Fruit fly (Drosophila melanogaster): ENCODE results near the gene fru.

fru gene

dm6 chr3R:18545486-18545885 lies at the start of gene fru:
Gene fru (minus strand): TSS chr3R:18545586.
- TF ChIP-seq Sin3A (optimal IDR thresholded peaks at IDR 0.05): no peak
- no peak for TF ChIP-seq h (optimal IDR thresholded peaks at IDR 0.05)
- TF ChIP-seq Myc (optimal IDR thresholded peaks at IDR 0.05): no peak
- no peak for TF ChIP-seq psq (optimal IDR thresholded peaks at IDR 0.05)
- TF ChIP-seq insv (optimal IDR thresholded peaks at IDR 0.05): no peak
- no peak for TF ChIP-seq ttk (optimal IDR thresholded peaks at IDR 0.05)

dm6 chr3R:18590754-18591153 lies 45.4 kb upstream of the fru start, which contains the start of gene qin:
Gene qin (plus strand): TSS chr3R:18591027.
- TF ChIP-seq psq (optimal IDR thresholded peaks at IDR 0.05) (no peak), Sin3A (optimal IDR thresholded peaks at IDR 0.05) (no peak), insv (optimal IDR thresholded peaks at IDR 0.05) (no peak), ttk (optimal IDR thresholded peaks at IDR 0.05) (no peak), Myc (optimal IDR thresholded peaks at IDR 0.05) (no peak), h (optimal IDR thresholded peaks at IDR 0.05) (no peak)

dm6 chr3R:18585259-18585858 lies 40.0 kb upstream of the fru start:
- TF ChIP-seq Myc (optimal IDR thresholded peaks at IDR 0.05) (no peak), insv (optimal IDR thresholded peaks at IDR 0.05) (no peak), ttk (optimal IDR thresholded peaks at IDR 0.05) (no peak), psq (optimal IDR thresholded peaks at IDR 0.05) (no peak), Sin3A (optimal IDR thresholded peaks at IDR 0.05) (no peak), h (optimal IDR thresholded peaks at IDR 0.05) (no peak)

dm6 chr3R:18584546-18584935 lies 39.2 kb upstream of the fru start:
- no peak for TF ChIP-seq insv (optimal IDR thresholded peaks at IDR 0.05)
- TF ChIP-seq ttk (optimal IDR thresholded peaks at IDR 0.05): no peak
- TF ChIP-seq h (optimal IDR thresholded peaks at IDR 0.05): no peak
- no peak for TF ChIP-seq psq (optimal IDR thresholded peaks at IDR 0.05)
- no peak for TF ChIP-seq Myc (optimal IDR thresholded peaks at IDR 0.05)
- no peak for TF ChIP-seq Sin3A (optimal IDR thresholded peaks at IDR 0.05)

dm6 chr3R:18583881-18584545 lies 38.6 kb upstream of the fru start:
- no peak for TF ChIP-seq psq (optimal IDR thresholded peaks at IDR 0.05)

- TF ChIP-seq psq (optimal IDR thresholded peaks at IDR 0.05) (no peak), ttk (optimal IDR thresholded peaks at IDR 0.05) (no peak), h (optimal IDR thresholded peaks at IDR 0.05) (no peak)
These were observed 36.9 kb upstream of the fru start for dm6 chr3R:18582236-18582635.

- TF ChIP-seq Myc (optimal IDR thresholded peaks at IDR 0.05): no peak
- TF ChIP-seq psq (optimal IDR thresholded peaks at IDR 0.05): no peak
- no peak for TF ChIP-seq ttk (optimal IDR thresholded peaks at IDR 0.05)
- TF ChIP-seq Sin3A (optimal IDR thresholded peaks at IDR 0.05): no peak
- TF ChIP-seq h (optimal IDR thresholded peaks at IDR 0.05): no peak
- TF ChIP-seq insv (optimal IDR thresholded peaks at IDR 0.05): no peak
These were observed 35.6 kb upstream of the fru start for dm6 chr3R:18580979-18581378.

dm6 chr3R:18577739-18578417 lies 32.5 kb upstream of the fru start:
- TF ChIP-seq psq (optimal IDR thresholded peaks at IDR 0.05) (no peak), h (optimal IDR thresholded peaks at IDR 0.05) (no peak), ttk (optimal IDR thresholded peaks at IDR 0.05) (no peak), Sin3A (optimal IDR thresholded peaks at IDR 0.05) (no peak), insv (optimal IDR thresholded peaks at IDR 0.05) (no peak), Myc (optimal IDR thresholded peaks at IDR 0.05) (no peak)

- no peak for TF ChIP-seq h (optimal IDR thresholded peaks at IDR 0.05)
- TF ChIP-seq ttk (optimal IDR thresholded peaks at IDR 0.05): no peak
- TF ChIP-seq Myc (optimal IDR thresholded peaks at IDR 0.05): no peak
- TF ChIP-seq Sin3A (optimal IDR thresholded peaks at IDR 0.05): no peak
- no peak for TF ChIP-seq insv (optimal IDR thresholded peaks at IDR 0.05)
- no peak for TF ChIP-seq psq (optimal IDR thresholded peaks at IDR 0.05)
These were observed 28.4 kb upstream of the fru start for dm6 chr3R:18573699-18574259.

dm6 chr3R:18572845-18573490 lies 27.6 kb upstream of the fru start, which contains the start of the genes CG7694 and fray:
Gene CG7694 (plus strand): TSS chr3R:18573091.
Gene fray (plus strand): TSS chr3R:18573091.
- TF ChIP-seq psq (optimal IDR thresholded peaks at IDR 0.05): no peak
- TF ChIP-seq Sin3A (optimal IDR thresholded peaks at IDR 0.05): no peak
- no peak for TF ChIP-seq Myc (optimal IDR thresholded peaks at IDR 0.05)
- TF ChIP-seq insv (optimal IDR thresholded peaks at IDR 0.05): no peak
- TF ChIP-seq ttk (optimal IDR thresholded peaks at IDR 0.05): no peak

- no peak for TF ChIP-seq insv (optimal IDR thresholded peaks at IDR 0.05)
- TF ChIP-seq ttk (optimal IDR thresholded peaks at IDR 0.05): no peak
- no peak for TF ChIP-seq h (optimal IDR thresholded peaks at IDR 0.05)
- no peak for TF ChIP-seq psq (optimal IDR thresholded peaks at IDR 0.05)
- no peak for TF ChIP-seq Sin3A (optimal IDR thresholded peaks at IDR 0.05)
- TF ChIP-seq Myc (optimal IDR thresholded peaks at IDR 0.05): no peak
These were observed 26.9 kb upstream of the fru start for dm6 chr3R:18572240-18572803.

- TF ChIP-seq h (optimal IDR thresholded peaks at IDR 0.05): no peak
- TF ChIP-seq psq (optimal IDR thresholded peaks at IDR 0.05): no peak
- no peak for TF ChIP-seq Myc (optimal IDR thresholded peaks at IDR 0.05)
- no peak for TF ChIP-seq Sin3A (optimal IDR thresholded peaks at IDR 0.05)
- TF ChIP-seq ttk (optimal IDR thresholded peaks at IDR 0.05): no peak
- no peak for TF ChIP-seq insv (optimal IDR thresholded peaks at IDR 0.05)
These were observed 19.7 kb upstream of the fru start, which contains the start of the genes CG43210 and hemo for dm6 chr3R:18565073-18565472. Gene CG43210 (minus strand): TSS chr3R:18565173. Gene hemo (minus strand): TSS chr3R:18565173.
